Fruit fly (Drosophila melanogaster): ENCODE data around the gene Polr1C.
A peak's percentile ranks its signal among the peaks of the same experiment; 100 is the strongest.

dm6 chr2L:5007256-5007655, 38.5 kb downstream of the Polr1C start:
- no peak for TF ChIP-seq Met (GFP tag; optimal IDR thresholded peaks at IDR 0.05)
- no peak for TF ChIP-seq CG10669 (GFP tag; optimal IDR thresholded peaks at IDR 0.05)
- no peak for TF ChIP-seq CG6854 (GFP tag; optimal IDR thresholded peaks at IDR 0.05)
- TF ChIP-seq Gug (GFP tag; IDR thresholded peaks at IDR 0.05) = no peak
- no peak for TF ChIP-seq CG8319 (GFP tag; optimal IDR thresholded peaks at IDR 0.05)
- TF ChIP-seq CG10631 (GFP tag; optimal IDR thresholded peaks at IDR 0.05) = no peak
- peak; percentile 9 for TF ChIP-seq esn (GFP tag; optimal IDR thresholded peaks at IDR 0.05)
- no peak for TF ChIP-seq Eip93F (GFP tag; optimal IDR thresholded peaks at IDR 0.05)
- peak; percentile 8 for TF ChIP-seq fkh (GFP tag; optimal IDR thresholded peaks at IDR 0.05)
- TF ChIP-seq achi (GFP tag; optimal IDR thresholded peaks at IDR 0.05) = no peak
- TF ChIP-seq CG4318 (GFP tag; optimal IDR thresholded peaks at IDR 0.05) = no peak
- TF ChIP-seq Lpt (GFP tag; optimal IDR thresholded peaks at IDR 0.05) = no peak
- TF ChIP-seq ss (GFP tag; optimal IDR thresholded peaks at IDR 0.05) = no peak
- no peak for TF ChIP-seq CG11294 (GFP tag; IDR thresholded peaks at IDR 0.05)
